Worm (Caenorhabditis elegans): ENCODE measurements around the gene tbcc-1.

DNA sequence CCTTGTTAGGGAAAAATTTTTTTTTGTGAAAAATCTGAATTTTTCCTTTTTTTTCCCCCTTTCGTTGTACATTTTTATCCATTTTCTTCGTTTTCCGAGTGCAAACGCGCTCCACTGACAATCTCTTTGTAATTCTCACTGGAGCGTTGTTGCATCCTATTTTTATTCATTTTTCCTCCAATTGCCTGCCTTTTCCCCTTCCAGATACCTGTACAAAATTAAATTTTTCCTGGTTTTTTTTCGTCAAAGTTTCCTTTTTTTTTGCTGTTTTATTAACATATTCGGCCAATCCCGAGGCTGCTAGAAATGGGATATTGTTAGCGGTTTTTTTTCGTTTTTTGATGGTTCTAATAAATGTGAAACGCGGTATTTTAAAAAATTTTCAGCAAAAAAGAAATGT, 23.2 kb downstream of the tbcc-1 start:
- no peak for TF ChIP-seq W03F9.2 (tag; optimal IDR thresholded peaks at IDR 0.05)
- TF ChIP-seq dao-5 (tag; optimal IDR thresholded peaks at IDR 0.05), result no peak
- no peak for TF ChIP-seq him-1 (tag; optimal IDR thresholded peaks at IDR 0.05)
